Fruit fly (Drosophila melanogaster): ENCODE measurements around the gene RpS14b.

RpS14b gene

DNA sequence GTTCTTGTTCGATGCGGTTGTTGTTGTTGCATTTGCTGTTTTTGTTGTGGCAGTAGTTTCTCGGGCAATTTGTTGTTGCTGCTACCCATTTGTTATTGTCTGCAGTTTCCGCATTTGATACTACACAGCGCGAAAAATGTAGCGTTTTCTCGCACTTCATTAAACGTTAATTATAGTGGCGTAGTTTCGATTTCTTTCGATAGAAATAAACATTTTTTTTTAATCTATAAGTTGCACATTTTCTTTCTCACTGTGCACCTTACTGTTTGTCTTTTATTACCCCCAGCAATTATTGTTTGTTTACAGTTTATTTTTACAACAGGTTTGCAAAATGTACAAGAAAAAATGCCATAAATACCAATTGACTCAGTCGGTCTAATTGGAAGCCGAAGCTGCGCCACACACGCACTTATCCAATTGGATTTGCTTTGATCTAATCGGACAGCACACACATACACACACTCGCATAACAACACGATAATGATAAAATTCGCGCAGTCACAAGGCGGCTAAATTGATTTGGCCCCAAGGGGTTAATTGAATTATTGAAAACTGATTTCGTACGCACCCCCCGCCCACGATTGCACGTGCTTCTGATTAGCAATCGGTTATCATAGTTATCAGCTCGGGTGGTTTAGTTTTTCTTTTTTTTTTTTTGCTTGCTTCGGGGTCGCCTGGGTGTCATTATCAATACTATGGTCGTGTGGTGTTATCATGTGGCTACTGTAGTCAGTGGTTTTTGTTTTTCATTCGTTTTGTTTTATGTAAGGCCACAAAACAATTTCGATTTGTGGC, 31.3 kb downstream of the RpS14b start (continued):
- TF ChIP-seq Hr78 (GFP tag; optimal IDR thresholded peaks at IDR 0.05) (peak in 1 of 2 experiments; percentile 58), CG4282 (GFP tag; optimal IDR thresholded peaks at IDR 0.05) (no peak), sisA (GFP tag; IDR thresholded peaks at IDR 0.05) (no peak), dm (GFP tag; optimal IDR thresholded peaks at IDR 0.05) (no peak), CG8281 (tag; optimal IDR thresholded peaks at IDR 0.05) (peak; percentile 30), wek (GFP tag; optimal IDR thresholded peaks at IDR 0.05) (no peak), CG1603 (tag; optimal IDR thresholded peaks at IDR 0.05) (no peak), Pdp1 (GFP tag; optimal IDR thresholded peaks at IDR 0.05) (peak in 1 of 2 experiments; percentile 21), sim (GFP tag; IDR thresholded peaks at IDR 0.05) (no peak), YL-1 (GFP tag; optimal IDR thresholded peaks at IDR 0.05) (no peak), cg (GFP tag; optimal IDR thresholded peaks at IDR 0.05) (peak; percentile 24), nmo (GFP tag; optimal IDR thresholded peaks at IDR 0.05) (no peak), CG2875 (GFP tag; optimal IDR thresholded peaks at IDR 0.05) (no peak), ro (GFP tag; IDR thresholded peaks at IDR 0.05) (no peak), CG9727 (GFP tag; optimal IDR thresholded peaks at IDR 0.05) (no peak), CG2199 (GFP tag; IDR thresholded peaks at IDR 0.05) (no peak), Atf-2 (GFP tag; optimal IDR thresholded peaks at IDR 0.05) (no peak), MBD-R2 (GFP tag; IDR thresholded peaks at IDR 0.05) (no peak), sug (tag; optimal IDR thresholded peaks at IDR 0.05) (peak; percentile 98), slbo (GFP tag; IDR thresholded peaks at IDR 0.05) (0 out of 2 replicates have a peak, but pooled peaks have one; percentile 24), exex (tag; optimal IDR thresholded peaks at IDR 0.05) (peak; percentile 90), ase (GFP tag; IDR thresholded peaks at IDR 0.05) (0 out of 3 replicates have a peak, but pooled peaks have one; percentile 22), CG6683 (GFP tag; optimal IDR thresholded peaks at IDR 0.05) (no peak), CG11247 (GFP tag; IDR thresholded peaks at IDR 0.05) (no peak), Tbp (GFP tag; optimal IDR thresholded peaks at IDR 0.05) (no peak), lov (optimal IDR thresholded peaks at IDR 0.05) (no peak), lov (GFP tag; IDR thresholded peaks at IDR 0.05) (no peak), Atf6 (GFP tag; IDR thresholded peaks at IDR 0.05) (0 out of 2 replicates have a peak, but pooled peaks have one; percentile 48), Mes4 (GFP tag; optimal IDR thresholded peaks at IDR 0.05) (no peak), Ada2b (GFP tag; IDR thresholded peaks at IDR 0.05) (no peak), fd96Cb (tag; optimal IDR thresholded peaks at IDR 0.05) (no peak), Trl (optimal IDR thresholded peaks at IDR 0.05) (no peak), Trl (GFP tag; optimal IDR thresholded peaks at IDR 0.05) (no peak), Ets65A (GFP tag) (peak; percentile 37), pfk (GFP tag; optimal IDR thresholded peaks at IDR 0.05) (peak; percentile 3), ems (GFP tag; optimal IDR thresholded peaks at IDR 0.05) (no peak), Aef1 (GFP tag; IDR thresholded peaks at IDR 0.05) (no peak), unpg (GFP tag; optimal IDR thresholded peaks at IDR 0.05) (no peak), CG13775 (GFP tag; optimal IDR thresholded peaks at IDR 0.05) (no peak), CG4328 (GFP tag; optimal IDR thresholded peaks at IDR 0.05) (no peak), br (optimal IDR thresholded peaks at IDR 0.05) (no peak), insv (GFP tag; optimal IDR thresholded peaks at IDR 0.05) (peak; percentile 78 to 95), sens (GFP tag) (peak; percentile 40), CG14710 (tag; optimal IDR thresholded peaks at IDR 0.05) (no peak), Hr51 (GFP tag; optimal IDR thresholded peaks at IDR 0.05) (no peak), ab (GFP tag; optimal IDR thresholded peaks at IDR 0.05) (no peak), CG11085 (GFP tag; IDR thresholded peaks at IDR 0.05) (no peak), maf-S (GFP tag; optimal IDR thresholded peaks at IDR 0.05) (no peak), cas (GFP tag; IDR thresholded peaks at IDR 0.05) (no peak), fd102C (GFP tag; optimal IDR thresholded peaks at IDR 0.05) (no peak)
